Fruit fly (Drosophila melanogaster) whole organism, embryonic: ENCODE data around the gene CG7650.

ENCODE experiments used
- CG10267 ChIP-seq: fragments of 200-800 bp; sonication (Bioruptor generic); optimal IDR thresholded peaks from 2 replicates; lab custom pipeline; 2018; ENCODE audit warnings: missing biosample characterization, mild to moderate bottlenecking, missing genetic modification characterization, moderate library complexity
- CG10321 ChIP-seq: fragments of 200-800 bp; sonication (Bioruptor generic); IDR thresholded peaks from 2 replicates; pipeline ENCODE4 v1.3.6; 2022; ENCODE audit warnings: missing biosample characterization, missing genetic modification characterization
- CG13123 ChIP-seq: fragments of 200-800 bp; sonication (Bioruptor generic); optimal IDR thresholded peaks from 2 replicates; lab custom pipeline; 2016; ENCODE audit warnings: missing biosample characterization, missing genetic modification characterization
- CG14710 ChIP-seq: fragments of 200-800 bp; sonication (Bioruptor generic); optimal IDR thresholded peaks from 3 replicates; lab custom pipeline; 2019; ENCODE audit warnings: missing biosample characterization, mild to moderate bottlenecking, missing genetic modification characterization, moderate library complexity
- CG14965 ChIP-seq: fragments of 200-800 bp; sonication (Bioruptor generic); optimal IDR thresholded peaks from 2 replicates; lab custom pipeline; 2016; ENCODE audit warnings: missing biosample characterization, missing genetic modification characterization, borderline replicate concordance
- CG15269 ChIP-seq: fragments of 200-800 bp; sonication (Bioruptor generic); optimal IDR thresholded peaks from 2 replicates; lab custom pipeline; 2018; ENCODE audit warnings: missing biosample characterization, mild to moderate bottlenecking, missing genetic modification characterization, moderate library complexity
- CG1603 ChIP-seq: fragments of 200-800 bp; sonication (Bioruptor generic); optimal IDR thresholded peaks from 2 replicates; lab custom pipeline; 2019; ENCODE audit warnings: missing biosample characterization, mild to moderate bottlenecking, missing genetic modification characterization, moderate library complexity
- CG16815 ChIP-seq: fragments of 200-800 bp; sonication (Bioruptor generic); optimal IDR thresholded peaks from 3 replicates; lab custom pipeline; 2017; ENCODE audit warnings: missing biosample characterization, mild to moderate bottlenecking, missing genetic modification characterization
- CG17328 ChIP-seq: fragments of 200-800 bp; sonication (Bioruptor generic); IDR thresholded peaks from 2 replicates; pipeline ENCODE4 v1.3.6; 2022; ENCODE audit warnings: missing biosample characterization, missing genetic modification characterization
- CG17612 ChIP-seq: fragments of 200-800 bp; sonication (Bioruptor generic); IDR thresholded peaks from 2 replicates; pipeline ENCODE4 v1.3.6; 2022; ENCODE audit warnings: missing biosample characterization, missing genetic modification characterization
- CG18262 ChIP-seq: fragments of 200-800 bp; optimal IDR thresholded peaks from 3 replicates; lab custom pipeline; 2019; ENCODE audit warnings: missing biosample characterization, mild to moderate bottlenecking, missing genetic modification characterization, moderate library complexity
- CG2712 ChIP-seq: fragments of 200-800 bp; optimal IDR thresholded peaks from 3 replicates; lab custom pipeline; 2019; ENCODE audit warnings: missing biosample characterization, mild to moderate bottlenecking, missing genetic modification characterization, moderate library complexity
- CG30403 ChIP-seq: fragments of 200-800 bp; sonication (Bioruptor generic); optimal IDR thresholded peaks from 3 replicates; lab custom pipeline; 2016; ENCODE audit warnings: missing biosample characterization, missing genetic modification characterization
- CG31388 ChIP-seq: fragments of 200-800 bp; sonication (Bioruptor generic); optimal IDR thresholded peaks from 2 replicates; lab custom pipeline; 2016; ENCODE audit warnings: missing biosample characterization, missing genetic modification characterization
- CG42726 ChIP-seq: fragments of 200-800 bp; sonication (Bioruptor generic); IDR thresholded peaks from 2 replicates; pipeline ENCODE4 v1.3.6; 2022; ENCODE audit warnings: missing biosample characterization, missing genetic modification characterization; ENCODE audit not compliant: partially characterized antibody
- CG4404 ChIP-seq: fragments of 200-800 bp; sonication (Bioruptor generic); IDR thresholded peaks from 2 replicates; pipeline ENCODE4 v1.3.6; 2022; ENCODE audit warnings: missing biosample characterization, missing genetic modification characterization
- CG4424 ChIP-seq: fragments of 200-800 bp; sonication (Bioruptor generic); optimal IDR thresholded peaks from 3 replicates; lab custom pipeline; 2016; ENCODE audit warnings: missing biosample characterization, missing genetic modification characterization
- CG4854 ChIP-seq: fragments of 200-800 bp; sonication (Bioruptor generic); optimal IDR thresholded peaks from 2 replicates; lab custom pipeline; 2016; ENCODE audit warnings: missing biosample characterization, missing genetic modification characterization, inconsistent platforms
- CG6254 ChIP-seq: fragments of 200-800 bp; sonication (Bioruptor generic); optimal IDR thresholded peaks from 3 replicates; lab custom pipeline; 2017; ENCODE audit warnings: mild to moderate bottlenecking, missing biosample characterization, missing genetic modification reagents, missing genetic modification characterization
- CG6854 ChIP-seq: fragments of 200-800 bp; sonication (Bioruptor generic); optimal IDR thresholded peaks from 3 replicates; lab custom pipeline; 2017; ENCODE audit warnings: missing biosample characterization, mild to moderate bottlenecking, missing genetic modification characterization
- CG7786 ChIP-seq: fragments of 200-800 bp; sonication (Bioruptor generic); optimal IDR thresholded peaks from 2 replicates; lab custom pipeline; 2016; ENCODE audit warnings: missing biosample characterization, missing genetic modification characterization
- CG7987 ChIP-seq: fragments of 200-800 bp; sonication (Bioruptor generic); optimal IDR thresholded peaks from 2 replicates; lab custom pipeline; 2018; ENCODE audit warnings: missing biosample characterization, mild to moderate bottlenecking, missing genetic modification characterization, moderate library complexity
- CG8944 ChIP-seq: fragments of 200-800 bp; sonication (Bioruptor generic); optimal IDR thresholded peaks from 3 replicates; lab custom pipeline; 2016; ENCODE audit warnings: missing biosample characterization, missing genetic modification characterization
- D ChIP-seq, 2 experiments: fragments of 200-800 bp in 1 of 2; fragments of >200 bp in 1 of 2; sonication (Bioruptor generic) in 1 of 2; optimal IDR thresholded peaks; 2 replicates in 1 of 2; 3 replicates in 1 of 2; lab custom pipeline; 2017; ENCODE audit warnings: mild to moderate bottlenecking in 1 of 2, missing biosample characterization in 1 of 2, missing genetic modification characterization in 1 of 2, missing genetic modification reagents in 1 of 2
- Meics ChIP-seq: fragments of 200-800 bp; sonication (Bioruptor generic); optimal IDR thresholded peaks from 2 replicates; lab custom pipeline; 2017; ENCODE audit warnings: missing biosample characterization, mild to moderate bottlenecking, missing genetic modification characterization
- Mes4 ChIP-seq: fragments of 200-800 bp; sonication (Bioruptor generic); optimal IDR thresholded peaks from 2 replicates; lab custom pipeline; 2016; ENCODE audit warnings: missing biosample characterization, missing genetic modification characterization
- Myb ChIP-seq: fragments of 200-800 bp; sonication (Bioruptor generic); optimal IDR thresholded peaks from 2 replicates; lab custom pipeline; 2016; ENCODE audit warnings: missing biosample characterization, missing genetic modification characterization
- NC2α ChIP-seq: fragments of 200-800 bp; sonication (Bioruptor generic); optimal IDR thresholded peaks from 2 replicates; lab custom pipeline; 2016; ENCODE audit warnings: missing biosample characterization, missing genetic modification characterization
- NC2β ChIP-seq: fragments of 200-800 bp; sonication (Bioruptor generic); optimal IDR thresholded peaks from 2 replicates; lab custom pipeline; 2016; ENCODE audit warnings: missing biosample characterization, missing genetic modification characterization
- Nf-YA ChIP-seq: fragments of 200-800 bp; sonication (Bioruptor generic); IDR thresholded peaks from 2 replicates; pipeline ENCODE4 v1.3.6; 2022; ENCODE audit warnings: missing biosample characterization, missing genetic modification characterization
- PHDP ChIP-seq: fragments of 200-800 bp; sonication (Bioruptor generic); optimal IDR thresholded peaks from 3 replicates; lab custom pipeline; 2018; ENCODE audit warnings: missing biosample characterization, mild to moderate bottlenecking, missing genetic modification characterization, moderate library complexity
- Ptx1 ChIP-seq: fragments of 200-800 bp; sonication (Bioruptor generic); IDR thresholded peaks from 2 replicates; pipeline ENCODE4 v1.3.6; 2022; ENCODE audit warnings: missing biosample characterization, missing genetic modification characterization
- Sox100B ChIP-seq: fragments of 200-800 bp; sonication (Bioruptor generic); optimal IDR thresholded peaks from 3 replicates; lab custom pipeline; 2018; ENCODE audit warnings: missing biosample characterization, mild to moderate bottlenecking, missing genetic modification characterization
- Spps ChIP-seq: fragments of 200-800 bp; sonication (Bioruptor generic); optimal IDR thresholded peaks from 2 replicates; lab custom pipeline; 2018; ENCODE audit warnings: missing biosample characterization, mild to moderate bottlenecking, missing genetic modification characterization
- Sry-δ ChIP-seq: fragments of 200-800 bp; sonication (Bioruptor generic); optimal IDR thresholded peaks from 2 replicates; lab custom pipeline; 2016; ENCODE audit warnings: missing biosample characterization, missing genetic modification characterization
- Tbp ChIP-seq: fragments of >200 bp; optimal IDR thresholded peaks from 2 replicates; lab custom pipeline; 2018; ENCODE audit warnings: missing biosample characterization, missing genetic modification characterization
- Trl ChIP-seq, 3 experiments: fragments of >200 bp in 2 of 3; fragments of 200-800 bp in 1 of 3; sonication (Bioruptor generic) in 1 of 3; optimal IDR thresholded peaks; 2 replicates in 1 of 3; 3 replicates in 2 of 3; lab custom pipeline; 2016 to 2017; ENCODE audit warnings: missing biosample characterization in 1 of 3, missing genetic modification characterization in 1 of 3
- Usf ChIP-seq: fragments of 200-800 bp; sonication (Bioruptor generic); optimal IDR thresholded peaks from 2 replicates; lab custom pipeline; 2017; ENCODE audit warnings: missing genotype, missing biosample characterization, missing genetic modification characterization
- ab ChIP-seq: fragments of 200-800 bp; sonication (Bioruptor generic); optimal IDR thresholded peaks from 2 replicates; lab custom pipeline; 2016; ENCODE audit warnings: missing biosample characterization, missing genetic modification characterization
- abd-A ChIP-seq: fragments of 200-800 bp; sonication (Bioruptor generic); optimal IDR thresholded peaks from 3 replicates; lab custom pipeline; 2019; ENCODE audit warnings: missing biosample characterization, mild to moderate bottlenecking, missing genetic modification characterization, moderate library complexity
- cas ChIP-seq: fragments of 200-800 bp; sonication (Bioruptor generic); IDR thresholded peaks from 2 replicates; pipeline ENCODE4 v1.3.6; 2022; ENCODE audit warnings: missing biosample characterization, missing genetic modification characterization
- en ChIP-seq: fragments of 200-800 bp; sonication (Bioruptor generic); optimal IDR thresholded peaks from 2 replicates; lab custom pipeline; 2016; ENCODE audit warnings: missing biosample characterization, missing genetic modification characterization
- gfzf ChIP-seq: fragments of 200-800 bp; sonication (Bioruptor generic); optimal IDR thresholded peaks from 2 replicates; lab custom pipeline; 2016; ENCODE audit warnings: missing biosample characterization, mild to moderate bottlenecking, missing genetic modification characterization, moderate library complexity
- gsb ChIP-seq: fragments of 200-800 bp; sonication (Bioruptor generic); IDR thresholded peaks from 2 replicates; pipeline ENCODE4 v1.3.6; 2022; ENCODE audit warnings: missing biosample characterization, missing genetic modification characterization
- hbn ChIP-seq: fragments of 200-800 bp; sonication (Bioruptor generic); IDR thresholded peaks from 2 replicates; pipeline ENCODE4 v1.3.6; 2022; ENCODE audit warnings: missing biosample characterization, missing genetic modification characterization; ENCODE audit not compliant: partially characterized antibody
- her ChIP-seq: fragments of 200-800 bp; sonication (Bioruptor generic); optimal IDR thresholded peaks from 2 replicates; lab custom pipeline; 2016; ENCODE audit warnings: missing biosample characterization, missing genetic modification characterization
- oc ChIP-seq: fragments of 200-800 bp; sonication (Bioruptor generic); optimal IDR thresholded peaks from 2 replicates; lab custom pipeline; 2018; ENCODE audit warnings: missing biosample characterization, mild to moderate bottlenecking, missing genetic modification characterization, moderate library complexity
- pfk ChIP-seq: fragments of 200-800 bp; sonication (Bioruptor generic); optimal IDR thresholded peaks from 2 replicates; lab custom pipeline; 2018; ENCODE audit warnings: missing biosample characterization, mild to moderate bottlenecking, missing genetic modification characterization, moderate library complexity
- salm ChIP-seq: fragments of 200-800 bp; sonication (Bioruptor generic); optimal IDR thresholded peaks from 2 replicates; lab custom pipeline; 2018; ENCODE audit warnings: missing biosample characterization, mild to moderate bottlenecking, missing genetic modification characterization
- sr ChIP-seq: fragments of 200-800 bp; sonication (Bioruptor generic); IDR thresholded peaks from 3 replicates; pipeline ENCODE4 v1.3.6; 2022; ENCODE audit warnings: missing biosample characterization, missing genetic modification characterization
- stc ChIP-seq: fragments of 200-800 bp; sonication (Bioruptor generic); IDR thresholded peaks from 2 replicates; pipeline ENCODE4 v1.3.6; 2022; ENCODE audit warnings: missing biosample characterization, missing genetic modification characterization

Gene CG7650

dm6 chr3L:15583504-15583903, 26.7 kb downstream of the CG7650 start, which contains the start of gene AIMP2 (continued):
- TF ChIP-seq hbn (GFP tag; lab: Robert Waterston, UW): no peak
- TF ChIP-seq CG15269: no peak
- no peak for TF ChIP-seq CG16815 (GFP tag; lab: Kevin White, UChicago)
- TF ChIP-seq CG14710 (tag; lab: Kevin White, UChicago): peak; percentile 18
- no peak for TF ChIP-seq Meics (GFP tag; lab: Kevin White, UChicago)
- peak; percentile 18 for TF ChIP-seq CG10267 (tag; lab: Kevin White, UChicago)
- TF ChIP-seq oc (tag; lab: Kevin White, UChicago): no peak
- no peak for TF ChIP-seq CG42726 (GFP tag; lab: Robert Waterston, UW)
- TF ChIP-seq CG17328 (GFP tag; lab: Robert Waterston, UW): no peak
- no peak for TF ChIP-seq Mes4 (GFP tag; lab: Kevin White, UChicago)
- peak; percentile 80 for TF ChIP-seq gfzf
- no peak for TF ChIP-seq Usf (GFP tag; lab: Kevin White, UChicago)
- no peak for TF ChIP-seq CG18262 (tag; lab: Kevin White, UChicago)
- TF ChIP-seq CG1603: peak; percentile 63
- TF ChIP-seq Nf-YA (GFP tag; lab: Robert Waterston, UW): no peak
- TF ChIP-seq CG6854 (GFP tag; lab: Kevin White, UChicago): no peak
- TF ChIP-seq PHDP (tag; lab: Kevin White, UChicago): no peak
- TF ChIP-seq CG4424 (GFP tag; lab: Kevin White, UChicago): no peak
- TF ChIP-seq CG7786 (GFP tag; lab: Kevin White, UChicago): no peak
- no peak for TF ChIP-seq CG13123 (GFP tag; lab: Kevin White, UChicago)
- no peak for TF ChIP-seq her
- TF ChIP-seq CG30403 (GFP tag; lab: Kevin White, UChicago): no peak
- TF ChIP-seq CG17612 (GFP tag; lab: Robert Waterston, UW): no peak
- no peak for TF ChIP-seq CG14965 (GFP tag; lab: Kevin White, UChicago)
- no peak for TF ChIP-seq cas
- TF ChIP-seq CG7987 (GFP tag; lab: Kevin White, UChicago): no peak
- peak; percentile 47 for TF ChIP-seq Sry-δ
- no peak for TF ChIP-seq NC2α (GFP tag; lab: Kevin White, UChicago)
- peak; percentile 72 for TF ChIP-seq Myb (GFP tag; lab: Kevin White, UChicago)
- TF ChIP-seq CG4404 (GFP tag; lab: Robert Waterston, UW): no peak
- no peak for TF ChIP-seq CG8944
- no peak for TF ChIP-seq CG31388 (GFP tag; lab: Kevin White, UChicago)
- no peak for TF ChIP-seq NC2β (GFP tag; lab: Kevin White, UChicago)
- no peak for TF ChIP-seq gsb (GFP tag; lab: Robert Waterston, UW)
- no peak for TF ChIP-seq pfk
- no peak for TF ChIP-seq abd-A
- no peak for TF ChIP-seq sr
- TF ChIP-seq CG2712 (tag; lab: Kevin White, UChicago): no peak
- TF ChIP-seq Ptx1 (GFP tag; lab: Robert Waterston, UW): no peak
- no peak for TF ChIP-seq CG4854
- TF ChIP-seq CG10321 (GFP tag; lab: Robert Waterston, UW): no peak
- no peak for TF ChIP-seq Spps (tag; lab: Kevin White, UChicago)
- no peak for TF ChIP-seq en (GFP tag; lab: Kevin White, UChicago)
- no peak for TF ChIP-seq D (optimal IDR thresholded peaks at IDR 0.05; lab: Kevin White, UChicago)
- no peak for TF ChIP-seq D (GFP tag; optimal IDR thresholded peaks at IDR 0.05; lab: Kevin White, UChicago)
- TF ChIP-seq salm: no peak
- no peak for TF ChIP-seq Sox100B (GFP tag; lab: Kevin White, UChicago)
- TF ChIP-seq stc (GFP tag; lab: Robert Waterston, UW): no peak
- no peak for TF ChIP-seq CG6254 (GFP tag; lab: Kevin White, UChicago)
- TF ChIP-seq Tbp (GFP tag; lab: Kevin White, UChicago): no peak
- TF ChIP-seq ab (GFP tag; lab: Kevin White, UChicago): no peak
- no peak for TF ChIP-seq Trl (optimal IDR thresholded peaks at IDR 0.05; lab: Kevin White, UChicago)
- TF ChIP-seq Trl (GFP tag; optimal IDR thresholded peaks at IDR 0.05; lab: Kevin White, UChicago): no peak
